Worm (Caenorhabditis elegans) whole organism, L1 larva: ENCODE data around the gene srw-76.

Source experiments
- ama-1 ChIP-seq: fragments of 150-350 bp; optimal IDR thresholded peaks from 2 replicates; lab custom pipeline; 2014
- lin-13 ChIP-seq: fragments of 150-350 bp; optimal IDR thresholded peaks from 2 replicates; lab custom pipeline; 2014; ENCODE audit warnings: missing biosample characterization, missing genetic modification reagents, missing genetic modification characterization
- lir-3 ChIP-seq: sonication (generic microtip); optimal IDR thresholded peaks from 2 replicates; lab custom pipeline; 2016; ENCODE audit warnings: mild to moderate bottlenecking, missing genetic modification characterization, moderate library complexity, missing compliant biosample characterization; ENCODE audit not compliant: poor library complexity
- lsy-2 ChIP-seq, 2 experiments: fragments of 150-350 bp; optimal IDR thresholded peaks; 2 replicates each; lab custom pipeline; 2014; ENCODE audit warnings: missing biosample characterization in 2 of 2, missing genetic modification characterization in 2 of 2

DNA sequence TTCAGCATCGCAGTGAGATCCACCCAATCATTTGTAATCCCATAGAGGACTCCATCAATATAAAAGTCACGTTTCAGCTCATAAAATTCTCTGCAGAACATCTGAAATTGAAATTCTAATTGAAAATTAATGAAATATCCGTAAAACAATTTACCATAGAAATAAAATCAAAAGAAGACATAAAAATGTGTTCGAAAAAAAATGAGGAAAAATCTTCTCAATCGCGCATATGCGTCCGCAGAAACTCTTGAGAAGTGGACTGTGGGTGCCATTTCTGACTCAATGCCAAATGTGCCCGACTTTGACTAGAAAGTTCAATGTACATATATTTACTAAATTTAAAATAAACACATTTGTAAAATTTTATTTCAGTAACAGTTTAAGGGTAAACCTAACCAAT is 30.4 kb upstream of the srw-76 start, which contains the start of gene F14F8.9:
- TF ChIP-seq lin-13 (GFP tag; lab: Kevin White, UChicago) (no peak), lir-3 (tag; lab: Kevin White, UChicago) (no peak), lsy-2 (tag; optimal IDR thresholded peaks at IDR 0.05; lab: Kevin White, UChicago) (no peak), ama-1 (no peak)
